Worm (Caenorhabditis elegans) whole organism, late embryonic: Measurements from ENCODE around the gene mif-4.

Experiments
- K02D7.2 ChIP-seq: sonication (generic microtip); optimal IDR thresholded peaks from 2 replicates; lab custom pipeline; 2017; ENCODE audit warnings: mild to moderate bottlenecking, missing genetic modification characterization, missing compliant biosample characterization
- K09A11.1 ChIP-seq: sonication (generic microtip); optimal IDR thresholded peaks from 2 replicates; lab custom pipeline; 2017; ENCODE audit warnings: antibody characterized with exemption, mild to moderate bottlenecking, missing genetic modification characterization, missing compliant biosample characterization; ENCODE audit not compliant: insufficient read depth
- T23F11.4 ChIP-seq: fragments of 200-800 bp; sonication (Bioruptor generic); optimal IDR thresholded peaks from 2 replicates; lab custom pipeline; 2018; ENCODE audit warnings: mild to moderate bottlenecking, missing genetic modification characterization, missing compliant biosample characterization
- ahr-1 ChIP-seq: sonication (generic microtip); optimal IDR thresholded peaks from 2 replicates; lab custom pipeline; 2016; ENCODE audit warnings: missing genetic modification characterization, missing compliant biosample characterization
- ceh-14 ChIP-seq: sonication (generic microtip); optimal IDR thresholded peaks from 2 replicates; lab custom pipeline; 2016; ENCODE audit warnings: missing genotype, missing genetic modification characterization, missing compliant biosample characterization
- ceh-18 ChIP-seq: sonication (generic microtip); optimal IDR thresholded peaks from 2 replicates; lab custom pipeline; 2016; ENCODE audit warnings: missing genetic modification characterization, missing compliant biosample characterization
- ceh-24 ChIP-seq: sonication (generic microtip); optimal IDR thresholded peaks from 2 replicates; lab custom pipeline; 2016; ENCODE audit warnings: mild to moderate bottlenecking, missing genetic modification characterization, missing compliant biosample characterization
- ceh-30 ChIP-seq: fragments of 150-350 bp; optimal IDR thresholded peaks from 2 replicates; lab custom pipeline; 2014; ENCODE audit warnings: missing biosample characterization, missing genetic modification characterization
- ceh-31 ChIP-seq: sonication (generic microtip); optimal IDR thresholded peaks from 2 replicates; lab custom pipeline; 2016; ENCODE audit warnings: missing genetic modification characterization, missing compliant biosample characterization
- ceh-48 ChIP-seq: sonication (generic microtip); optimal IDR thresholded peaks from 2 replicates; lab custom pipeline; 2016; ENCODE audit warnings: missing genetic modification characterization, inconsistent platforms, missing compliant biosample characterization
- ceh-6 ChIP-seq: fragments of 200-800 bp; sonication (Bioruptor generic); optimal IDR thresholded peaks from 2 replicates; lab custom pipeline; 2018; ENCODE audit warnings: mild to moderate bottlenecking, missing genetic modification characterization, missing compliant biosample characterization
- dve-1 ChIP-seq: sonication (generic microtip); optimal IDR thresholded peaks from 2 replicates; lab custom pipeline; 2017; ENCODE audit warnings: antibody characterized with exemption, mild to moderate bottlenecking, missing genetic modification characterization, missing compliant biosample characterization
- elt-2 ChIP-seq: sonication (generic microtip); optimal IDR thresholded peaks from 2 replicates; lab custom pipeline; 2016; ENCODE audit warnings: missing genetic modification reagents, missing genetic modification characterization, missing compliant biosample characterization
- elt-4 ChIP-seq: sonication (generic microtip); optimal IDR thresholded peaks from 2 replicates; lab custom pipeline; 2016; ENCODE audit warnings: missing genetic modification characterization, missing compliant biosample characterization
- ets-4 ChIP-seq: sonication (generic microtip); optimal IDR thresholded peaks from 2 replicates; lab custom pipeline; 2016; ENCODE audit warnings: missing genetic modification characterization, missing compliant biosample characterization
- eyg-1 ChIP-seq: sonication (generic microtip); optimal IDR thresholded peaks from 2 replicates; lab custom pipeline; 2016; ENCODE audit warnings: missing genotype, missing genetic modification characterization, missing compliant biosample characterization
- fkh-10 ChIP-seq: fragments of 150-350 bp; optimal IDR thresholded peaks from 2 replicates; lab custom pipeline; 2014; ENCODE audit warnings: missing biosample characterization, missing genetic modification reagents, missing genetic modification characterization
- gmeb-2 ChIP-seq: sonication (generic microtip); optimal IDR thresholded peaks from 2 replicates; lab custom pipeline; 2016; ENCODE audit warnings: missing genetic modification characterization, inconsistent platforms, missing compliant biosample characterization
- hlh-13 ChIP-seq: fragments of 200-800 bp; sonication (Bioruptor generic); optimal IDR thresholded peaks from 2 replicates; lab custom pipeline; 2018; ENCODE audit warnings: mild to moderate bottlenecking, missing genetic modification characterization, missing compliant biosample characterization
- hlh-30 ChIP-seq: sonication (generic microtip); optimal IDR thresholded peaks from 2 replicates; lab custom pipeline; 2017; ENCODE audit warnings: antibody characterized with exemption, missing genetic modification characterization, missing compliant biosample characterization; ENCODE audit not compliant: insufficient read depth
- hlh-8 ChIP-seq: sonication (generic microtip); optimal IDR thresholded peaks from 2 replicates; lab custom pipeline; 2016; ENCODE audit warnings: missing genotype, missing genetic modification characterization, missing compliant biosample characterization
- lim-6 ChIP-seq: sonication (generic microtip); optimal IDR thresholded peaks from 2 replicates; lab custom pipeline; 2016; ENCODE audit warnings: missing genetic modification characterization, missing compliant biosample characterization
- lin-11 ChIP-seq: fragments of 200-800 bp; sonication (Bioruptor generic); optimal IDR thresholded peaks from 2 replicates; lab custom pipeline; 2018; ENCODE audit warnings: mild to moderate bottlenecking, missing genetic modification characterization, missing compliant biosample characterization
- mec-3 ChIP-seq: sonication (generic microtip); optimal IDR thresholded peaks from 2 replicates; lab custom pipeline; 2016; ENCODE audit warnings: borderline replicate concordance, missing genetic modification characterization, missing compliant biosample characterization
- nfya-1 ChIP-seq: sonication (generic microtip); optimal IDR thresholded peaks from 2 replicates; lab custom pipeline; 2017; ENCODE audit warnings: missing genetic modification characterization, mild to moderate bottlenecking, missing compliant biosample characterization, antibody characterized with exemption, moderate library complexity
- nhr-232 ChIP-seq: sonication (generic microtip); optimal IDR thresholded peaks from 2 replicates; lab custom pipeline; 2016; ENCODE audit warnings: missing genetic modification characterization, missing compliant biosample characterization
- npax-4 ChIP-seq: sonication (generic microtip); optimal IDR thresholded peaks from 2 replicates; lab custom pipeline; 2016; ENCODE audit warnings: missing genetic modification characterization, missing compliant biosample characterization
- pag-3 ChIP-seq: sonication (generic microtip); optimal IDR thresholded peaks from 2 replicates; lab custom pipeline; 2016; ENCODE audit warnings: missing compliant biosample characterization, missing genetic modification characterization, borderline replicate concordance
- pat-9 ChIP-seq: fragments of 200-800 bp; sonication (Bioruptor generic); optimal IDR thresholded peaks from 2 replicates; lab custom pipeline; 2018; ENCODE audit warnings: mild to moderate bottlenecking, missing genetic modification characterization, moderate library complexity, missing compliant biosample characterization
- pax-1 ChIP-seq: fragments of 150-350 bp; optimal IDR thresholded peaks from 2 replicates; lab custom pipeline; 2014; ENCODE audit warnings: missing biosample characterization, missing genetic modification characterization
- pqm-1 ChIP-seq: sonication (generic microtip); optimal IDR thresholded peaks from 2 replicates; lab custom pipeline; 2016; ENCODE audit warnings: missing genetic modification characterization, missing compliant biosample characterization
- pros-1 ChIP-seq: fragments of 150-350 bp; optimal IDR thresholded peaks from 2 replicates; lab custom pipeline; 2014; ENCODE audit warnings: missing biosample characterization, missing genetic modification reagents, missing genetic modification characterization
- ref-2 ChIP-seq: sonication (generic microtip); optimal IDR thresholded peaks from 2 replicates; lab custom pipeline; 2016; ENCODE audit warnings: missing genetic modification characterization, missing compliant biosample characterization
- rnt-1 ChIP-seq: sonication (generic microtip); optimal IDR thresholded peaks from 2 replicates; lab custom pipeline; 2016; ENCODE audit warnings: missing genetic modification characterization, missing compliant biosample characterization
- sdc-2 ChIP-seq: sonication (generic microtip); optimal IDR thresholded peaks from 2 replicates; lab custom pipeline; 2016; ENCODE audit warnings: missing genotype, missing genetic modification characterization, missing compliant biosample characterization
- sox-2 ChIP-seq: fragments of 200-800 bp; sonication (Bioruptor generic); IDR thresholded peaks from 2 replicates; pipeline ENCODE4 v1.3.6; 2022; ENCODE audit warnings: missing genetic modification reagents, missing genetic modification characterization, missing compliant biosample characterization
- tbx-2 ChIP-seq: sonication (generic microtip); optimal IDR thresholded peaks from 2 replicates; lab custom pipeline; 2016; ENCODE audit warnings: missing genetic modification characterization, missing compliant biosample characterization
- unc-3 ChIP-seq, 2 experiments: fragments of 200-800 bp in 1 of 2; sonication (Bioruptor generic) in 1 of 2; sonication (generic microtip) in 1 of 2; conservative IDR thresholded peaks in 1 of 2; optimal IDR thresholded peaks in 1 of 2; 2 replicates each; pipeline versions ENCODE4 v1.3.6 to Lab custom; 2016 to 2022; ENCODE audit warnings: missing compliant biosample characterization in 2 of 2, missing genetic modification characterization in 2 of 2, missing genetic modification reagents in 1 of 2
- unc-42 ChIP-seq: sonication (generic microtip); optimal IDR thresholded peaks from 2 replicates; lab custom pipeline; 2016; ENCODE audit warnings: missing genotype, missing genetic modification characterization, missing compliant biosample characterization
- unc-55 ChIP-seq: sonication (generic microtip); optimal IDR thresholded peaks from 2 replicates; lab custom pipeline; 2017; ENCODE audit warnings: missing biosample characterization, missing genetic modification reagents, missing genetic modification characterization
- zip-5 ChIP-seq: sonication (generic microtip); optimal IDR thresholded peaks from 2 replicates; lab custom pipeline; 2016; ENCODE audit warnings: missing genetic modification characterization, missing compliant biosample characterization

The mif-4 gene

DNA sequence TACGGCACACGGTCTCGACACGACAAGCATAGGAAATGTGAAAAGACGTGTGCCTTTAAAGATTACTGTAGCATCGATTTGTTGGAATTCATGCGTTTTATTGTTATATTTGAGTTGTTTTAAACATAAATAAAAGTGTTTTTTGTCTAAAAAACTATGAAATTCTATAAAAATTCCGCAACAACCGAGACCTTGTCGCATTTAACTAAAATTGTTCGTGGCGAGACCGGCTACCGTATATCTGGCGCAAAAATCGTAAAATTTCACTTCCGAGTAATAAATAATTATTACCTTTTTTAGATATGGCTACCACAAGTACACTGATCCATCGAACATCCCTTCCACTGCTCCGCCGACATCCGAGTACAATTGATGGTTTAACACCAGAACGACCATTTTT is 1.6 kb upstream of the mif-4 start, which contains the start of gene ipla-6:
ipla-6 (plus strand) TSS at position 301 of the 400 bp plus-strand sequence.
- TF ChIP-seq T23F11.4 (GFP tag; lab: Kevin White, UChicago) (no peak), K02D7.2 (tag; lab: Kevin White, UChicago) (no peak), tbx-2 (tag; lab: Kevin White, UChicago) (no peak), elt-2 (tag; lab: Kevin White, UChicago) (no peak), lim-6 (no peak), ceh-24 (no peak), ceh-30 (tag; lab: Kevin White, UChicago) (no peak), pax-1 (tag; lab: Kevin White, UChicago) (no peak), K09A11.1 (tag; lab: Kevin White, UChicago) (no peak), sdc-2 (tag; lab: Kevin White, UChicago) (no peak), hlh-13 (GFP tag; lab: Kevin White, UChicago) (no peak), pat-9 (tag; lab: Kevin White, UChicago) (no peak), ets-4 (tag; lab: Kevin White, UChicago) (no peak), dve-1 (tag; lab: Kevin White, UChicago) (no peak), nhr-232 (tag; lab: Kevin White, UChicago) (no peak), eyg-1 (tag; lab: Kevin White, UChicago) (no peak), unc-3 (GFP tag; conservative IDR thresholded peaks at IDR 0.05; lab: Robert Waterston, UW) (no peak), unc-3 (tag; optimal IDR thresholded peaks at IDR 0.05; lab: Kevin White, UChicago) (no peak), ceh-6 (no peak), lin-11 (tag; lab: Kevin White, UChicago) (no peak), mec-3 (tag; lab: Kevin White, UChicago) (no peak)
- TF ChIP-seq, all 69 proteins: peak for 0

- TF ChIP-seq ceh-18 (tag; lab: Kevin White, UChicago) (peak; percentile 89), fkh-10 (no peak), hlh-30 (tag; lab: Kevin White, UChicago) (peak; percentile 96), ceh-31 (tag; lab: Kevin White, UChicago) (peak; percentile 56), ceh-30 (tag; lab: Kevin White, UChicago) (peak; percentile 47), dve-1 (tag; lab: Kevin White, UChicago) (peak; percentile 25), lin-11 (tag; lab: Kevin White, UChicago) (no peak), ceh-14 (no peak), unc-55 (GFP tag; lab: Kevin White, UChicago) (peak; percentile 91), elt-2 (tag; lab: Kevin White, UChicago) (no peak), pqm-1 (no peak), pros-1 (tag; lab: Kevin White, UChicago) (peak; percentile 38), ref-2 (peak; percentile 68), unc-42 (tag; lab: Kevin White, UChicago) (peak; percentile 18), tbx-2 (tag; lab: Kevin White, UChicago) (peak; percentile 51), nfya-1 (tag; lab: Kevin White, UChicago) (peak; percentile 82), hlh-8 (tag; lab: Kevin White, UChicago) (peak; percentile 7), rnt-1 (tag; lab: Kevin White, UChicago) (peak; percentile 66)
Measured at ce11 chrIV:6336748-6337147, 954 bp upstream of the mif-4 start.

DNA sequence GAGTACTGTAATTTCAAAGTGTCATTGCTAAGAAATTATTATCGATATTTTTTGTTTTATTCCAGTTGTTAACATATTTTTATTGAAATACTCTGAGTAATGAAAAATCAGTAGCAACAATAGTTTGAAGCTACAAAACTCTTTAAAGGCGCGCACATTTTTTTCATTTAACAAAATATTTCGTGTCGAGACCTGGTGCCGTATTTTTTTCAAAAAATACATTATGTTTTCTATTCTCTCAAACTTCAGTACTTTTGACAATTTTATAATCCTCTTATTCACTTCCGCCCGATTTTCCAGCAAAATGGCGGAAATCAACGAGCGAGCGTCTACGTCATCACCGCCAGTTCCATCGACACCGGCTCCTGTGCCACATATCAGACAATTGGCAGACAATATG is 1.9 kb downstream of the mif-4 start, which contains the start of gene blos-2:
blos-2 (plus strand) TSS at position 301 of the 400 bp plus-strand sequence.
- TF ChIP-seq ceh-31 (tag; lab: Kevin White, UChicago) (no peak), sox-2 (GFP tag; lab: Robert Waterston, UW) (no peak), pag-3 (no peak), lim-6 (no peak), ahr-1 (tag; lab: Kevin White, UChicago) (no peak), hlh-13 (GFP tag; lab: Kevin White, UChicago) (no peak), elt-4 (no peak), npax-4 (tag; lab: Kevin White, UChicago) (no peak), gmeb-2 (tag; lab: Kevin White, UChicago) (no peak), dve-1 (tag; lab: Kevin White, UChicago) (no peak), ets-4 (tag; lab: Kevin White, UChicago) (no peak), ceh-48 (tag; lab: Kevin White, UChicago) (no peak), tbx-2 (tag; lab: Kevin White, UChicago) (no peak), unc-55 (GFP tag; lab: Kevin White, UChicago) (no peak), zip-5 (tag; lab: Kevin White, UChicago) (no peak)
